Worm (Caenorhabditis elegans) whole organism, L1 larva: ENCODE data around the gene K08D8.12.

Source experiments
- blmp-1 ChIP-seq: fragments of 150-350 bp; optimal IDR thresholded peaks from 2 replicates; lab custom pipeline; 2014; ENCODE audit warnings: missing biosample characterization, missing genetic modification characterization
- ceh-88 ChIP-seq: fragments of 200-800 bp; sonication (Bioruptor generic); IDR thresholded peaks from 2 replicates; pipeline ENCODE4 v1.3.6; 2022; ENCODE audit warnings: missing genetic modification characterization, missing compliant biosample characterization
- dpl-1 ChIP-seq, 3 experiments: fragments of 150-350 bp in 2 of 3; sonication (generic microtip) in 1 of 3; optimal IDR thresholded peaks; 2 replicates each; lab custom pipeline; 2014 to 2017; ENCODE audit warnings: missing biosample characterization in 3 of 3, missing genetic modification characterization in 3 of 3, missing genetic modification reagents in 3 of 3
- fkh-10 ChIP-seq: sonication (generic microtip); optimal IDR thresholded peaks from 2 replicates; lab custom pipeline; 2017; ENCODE audit warnings: missing biosample characterization, missing genetic modification reagents, missing genetic modification characterization
- grh-1 ChIP-seq: fragments of 200-800 bp; sonication (Bioruptor generic); IDR thresholded peaks from 2 replicates; pipeline ENCODE4 v1.3.6; 2022; ENCODE audit warnings: missing genetic modification reagents, missing genetic modification characterization, missing compliant biosample characterization
- lin-14 ChIP-seq: fragments of 200-800 bp; sonication (Bioruptor generic); optimal IDR thresholded peaks from 2 replicates; lab custom pipeline; 2018; ENCODE audit warnings: mild to moderate bottlenecking, missing genetic modification characterization, moderate library complexity, missing compliant biosample characterization
- lir-3 ChIP-seq: sonication (generic microtip); optimal IDR thresholded peaks from 2 replicates; lab custom pipeline; 2016; ENCODE audit warnings: mild to moderate bottlenecking, missing genetic modification characterization, moderate library complexity, missing compliant biosample characterization; ENCODE audit not compliant: poor library complexity
- nhr-28 ChIP-seq: fragments of 150-350 bp; optimal IDR thresholded peaks from 2 replicates; lab custom pipeline; 2014; ENCODE audit warnings: missing biosample characterization, missing genetic modification characterization
- nhr-77 ChIP-seq: fragments of 150-350 bp; optimal IDR thresholded peaks from 2 replicates; lab custom pipeline; 2014; ENCODE audit warnings: missing biosample characterization, missing genetic modification characterization
- unc-62 ChIP-seq: fragments of 150-350 bp; optimal IDR thresholded peaks from 2 replicates; lab custom pipeline; 2014; ENCODE audit warnings: missing biosample characterization, missing genetic modification reagents, missing genetic modification characterization
- ztf-11 ChIP-seq, 2 experiments: sonication (generic microtip); optimal IDR thresholded peaks; 2 replicates each; lab custom pipeline; 2016 to 2017; ENCODE audit warnings: missing genetic modification characterization in 2 of 2, missing biosample characterization in 1 of 2, missing compliant biosample characterization in 1 of 2

DNA sequence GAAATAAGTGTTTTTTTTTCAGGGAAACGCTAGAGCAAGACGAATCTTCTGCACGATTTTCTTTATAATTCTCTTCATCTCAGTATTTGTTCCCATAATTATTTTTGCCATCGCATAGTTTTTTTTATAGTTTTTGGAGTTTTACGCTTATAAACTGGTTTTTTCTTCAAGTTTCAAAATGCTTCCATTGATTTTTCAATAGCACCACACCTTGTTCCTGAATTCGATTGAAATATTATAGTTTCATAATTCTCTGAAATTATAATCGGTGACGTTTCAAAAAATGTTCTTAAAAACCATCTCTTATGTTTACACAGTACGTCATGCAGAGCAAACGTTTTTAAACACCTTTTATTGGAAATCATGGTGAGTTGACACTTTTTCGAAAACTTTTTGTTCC is at the start of gene K08D8.12:
- no peak for TF ChIP-seq grh-1 (GFP tag; lab: Robert Waterston, UW)
- TF ChIP-seq lir-3 (tag; lab: Kevin White, UChicago) = no peak
- no peak for TF ChIP-seq dpl-1 (GFP tag; optimal IDR thresholded peaks at IDR 0.05; lab: Kevin White, UChicago)
- no peak for TF ChIP-seq fkh-10 (GFP tag; lab: Kevin White, UChicago)
- TF ChIP-seq unc-62 (GFP tag; lab: Kevin White, UChicago) = no peak
- TF ChIP-seq blmp-1 (tag; lab: Kevin White, UChicago) = no peak
- no peak for TF ChIP-seq ztf-11 (tag; optimal IDR thresholded peaks at IDR 0.05; lab: Kevin White, UChicago)
- no peak for TF ChIP-seq nhr-77 (tag; lab: Kevin White, UChicago)
- TF ChIP-seq lin-14 (GFP tag; lab: Kevin White, UChicago) = no peak
- TF ChIP-seq ceh-88 = no peak
- TF ChIP-seq nhr-28 (tag; lab: Kevin White, UChicago) = no peak
